Fruit fly (Drosophila melanogaster) whole organism, larva: ENCODE measurements around the gene CG13390.

Experiments used
- noc ChIP-seq: fragments of 200-800 bp; sonication (Bioruptor generic); optimal IDR thresholded peaks from 3 replicates; lab custom pipeline; 2019; ENCODE audit warnings: missing biosample characterization, mild to moderate bottlenecking, missing genetic modification characterization, moderate library complexity

Gene CG13390

DNA sequence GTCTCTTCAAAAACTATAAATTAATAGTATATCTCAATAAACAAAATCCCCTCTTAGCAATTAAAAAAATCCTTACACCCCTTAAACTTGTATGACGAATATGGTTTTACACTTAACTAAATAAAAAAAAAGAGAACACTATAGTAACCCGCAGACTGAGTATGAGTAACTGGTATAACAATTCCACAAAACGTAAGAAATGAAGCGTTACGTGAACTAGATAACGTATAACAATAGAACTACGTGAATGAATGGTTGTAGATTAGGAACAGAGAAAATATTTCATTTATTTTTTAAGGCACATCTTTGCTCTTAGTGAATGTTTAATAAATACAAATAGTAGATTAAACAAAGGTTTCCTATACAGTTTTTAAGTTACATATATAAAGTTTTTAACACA, 21.2 kb downstream of the CG13390 start:
- TF ChIP-seq noc (tag; lab: Kevin White, UChicago), result no peak

DNA sequence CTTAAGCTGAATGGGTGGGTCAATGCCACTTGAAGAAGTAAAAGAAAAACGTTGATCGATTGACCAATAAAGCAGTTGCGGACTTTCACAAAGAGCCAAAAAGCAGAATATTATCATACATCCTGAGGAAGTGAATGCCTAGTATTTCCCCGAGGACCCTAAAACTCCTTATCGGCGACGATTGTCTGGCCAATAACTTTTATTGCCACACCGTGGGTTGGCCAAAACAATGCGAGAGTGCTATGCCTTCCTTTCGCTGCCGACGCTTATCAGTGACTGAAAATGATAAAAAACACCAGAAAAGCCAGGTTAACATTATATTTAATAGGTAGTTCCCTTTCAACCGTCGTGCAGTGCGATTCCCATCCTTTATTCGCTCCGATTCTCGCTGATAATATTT, 24.7 kb downstream of the CG13390 start, which contains the start of gene Mur29B:
Gene Mur29B, plus strand, starts transcription at position 324 of the 400 bp plus-strand sequence.
- no peak for TF ChIP-seq noc (tag; lab: Kevin White, UChicago)

DNA sequence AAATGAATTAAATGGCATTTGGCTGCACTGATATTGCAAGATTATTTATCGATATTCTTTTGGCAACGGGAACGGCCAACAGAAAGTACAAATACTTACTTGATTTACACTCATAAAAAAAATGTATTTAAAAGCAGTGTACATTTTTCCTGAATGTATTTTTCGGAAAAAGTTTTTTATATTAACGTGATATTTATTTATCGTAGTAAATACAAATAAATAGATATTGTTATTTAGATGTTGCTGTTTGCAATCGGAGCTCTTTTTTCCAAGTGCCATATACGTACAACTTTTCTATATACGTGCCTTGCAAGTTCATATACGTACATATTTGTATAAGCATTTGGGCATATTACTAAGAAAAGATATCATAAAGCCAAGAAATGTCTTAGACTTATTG, 25.3 kb downstream of the CG13390 start:
- TF ChIP-seq noc (tag; lab: Kevin White, UChicago), result no peak

DNA sequence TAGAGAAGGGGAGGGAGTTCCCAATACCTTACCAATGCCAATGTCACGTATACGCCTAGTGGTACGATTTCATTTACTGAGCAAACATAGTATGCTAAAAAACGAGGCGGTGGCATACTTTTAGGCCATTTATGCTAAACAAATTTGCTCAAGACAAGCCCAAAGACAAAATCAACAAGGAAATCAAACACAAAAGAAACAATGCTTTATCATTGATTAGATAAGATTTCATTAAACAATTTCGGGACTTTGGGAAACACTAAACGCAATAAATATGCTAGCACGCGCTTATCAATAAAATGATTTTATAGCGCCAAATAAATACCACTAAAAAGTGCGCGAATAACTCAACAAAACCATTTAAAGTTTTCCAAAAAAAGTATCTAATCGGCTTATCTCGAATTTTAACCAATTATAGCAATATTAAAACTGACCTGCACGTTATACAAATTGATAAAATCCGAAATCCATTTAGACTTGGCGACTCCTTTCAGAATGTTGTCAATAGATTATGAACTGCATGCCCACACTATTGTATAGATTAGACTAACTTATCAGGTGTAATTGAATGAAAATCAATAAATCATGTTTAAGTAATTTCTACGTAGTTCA, 25.9 kb downstream of the CG13390 start:
- TF ChIP-seq noc (tag; lab: Kevin White, UChicago), result peak; percentile 89

DNA sequence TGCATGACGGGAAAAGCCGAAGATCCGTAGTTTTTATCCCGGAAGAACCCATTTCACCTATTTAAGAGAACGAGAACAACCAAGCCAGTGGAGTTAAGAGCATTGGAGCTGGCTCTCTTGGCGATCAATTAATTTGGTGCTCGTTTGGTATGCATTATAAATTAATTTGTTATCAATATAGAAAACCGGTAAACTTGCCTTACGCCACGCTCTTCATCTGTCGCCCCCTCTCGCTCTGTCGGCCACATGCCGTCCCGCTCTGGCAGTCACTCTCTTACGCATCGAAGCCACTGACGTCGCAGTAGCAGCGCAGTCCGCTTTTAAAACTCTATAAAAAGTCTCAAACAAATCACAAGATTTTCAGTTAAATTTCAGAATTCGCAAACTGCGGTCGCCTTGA, 30.3 kb downstream of the CG13390 start, which contains the start of gene CG7778:
Gene CG7778, plus strand, starts transcription at position 361 of the 400 bp plus-strand sequence.
- no peak for TF ChIP-seq noc (tag; lab: Kevin White, UChicago)

DNA sequence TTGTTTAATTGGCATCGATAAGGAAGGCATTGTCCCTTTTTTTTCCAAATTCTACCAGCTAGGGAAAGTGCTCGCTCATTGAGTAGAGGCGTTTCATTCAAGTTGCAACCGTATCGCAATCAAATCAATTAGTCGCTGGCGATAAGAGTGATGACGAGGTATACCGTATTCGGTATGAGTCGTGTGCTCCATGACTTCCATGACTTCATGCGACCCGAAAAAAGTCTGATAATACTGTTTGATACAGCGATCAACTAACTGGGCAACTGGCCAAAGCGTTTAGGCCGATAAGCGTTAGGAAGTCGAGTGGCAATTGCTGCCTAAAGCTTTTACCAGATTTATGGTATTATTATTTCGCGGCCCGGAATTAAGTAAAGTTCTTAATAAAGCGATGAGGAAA, 32.1 kb downstream of the CG13390 start:
- TF ChIP-seq noc (tag; lab: Kevin White, UChicago), result peak; percentile 51

DNA sequence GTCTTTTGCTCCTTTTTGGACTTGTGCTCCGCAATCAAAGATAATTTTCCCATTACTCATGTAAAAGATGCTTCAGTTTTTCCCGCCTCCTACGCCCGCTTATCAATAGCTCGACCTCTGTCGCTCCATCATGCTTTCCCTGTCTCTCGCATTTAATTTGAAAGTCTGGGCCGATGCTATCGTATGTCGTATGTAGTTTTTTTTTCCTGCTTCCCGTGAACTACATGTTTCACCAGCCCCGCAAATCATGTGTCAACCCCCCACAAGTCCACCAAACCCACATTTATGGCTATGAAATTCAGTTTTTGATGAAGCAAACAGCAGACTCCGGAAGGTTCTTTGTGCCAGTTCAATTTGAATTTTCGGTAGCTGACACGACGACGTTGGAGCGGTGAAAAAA, 34.2 kb downstream of the CG13390 start, which contains the start of gene CG14273:
Gene CG14273, plus strand, starts transcription at position 301 of the 400 bp plus-strand sequence.
- no peak for TF ChIP-seq noc (tag; lab: Kevin White, UChicago)

DNA sequence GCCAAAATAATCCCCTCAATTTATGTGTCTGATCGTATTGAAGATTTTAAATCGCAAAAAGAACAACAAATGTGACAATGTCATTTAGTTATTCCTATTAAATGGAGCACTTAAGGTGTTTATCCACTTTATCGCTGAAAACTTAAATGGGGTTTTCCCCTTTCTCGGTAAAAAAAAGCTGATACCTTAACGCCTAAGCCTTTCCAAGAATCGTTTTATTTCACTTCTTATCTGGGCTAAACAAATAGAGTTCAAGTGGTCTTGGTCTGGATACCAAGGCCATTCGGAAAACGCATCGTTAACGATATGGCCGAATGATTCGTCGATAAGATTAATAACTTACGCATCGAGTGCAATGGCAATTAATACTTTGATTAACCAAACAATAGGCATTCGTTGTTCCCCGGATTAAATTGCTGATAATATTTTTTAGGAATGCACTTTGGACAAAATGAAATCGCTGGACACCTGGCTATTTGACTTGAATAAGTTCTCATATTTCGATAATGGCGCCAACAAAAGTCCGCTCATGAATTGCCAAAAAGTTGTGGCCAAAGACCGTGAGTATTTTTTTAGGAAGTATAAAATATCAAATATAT, 36.7 kb downstream of the CG13390 start:
- no peak for TF ChIP-seq noc (tag; lab: Kevin White, UChicago)

DNA sequence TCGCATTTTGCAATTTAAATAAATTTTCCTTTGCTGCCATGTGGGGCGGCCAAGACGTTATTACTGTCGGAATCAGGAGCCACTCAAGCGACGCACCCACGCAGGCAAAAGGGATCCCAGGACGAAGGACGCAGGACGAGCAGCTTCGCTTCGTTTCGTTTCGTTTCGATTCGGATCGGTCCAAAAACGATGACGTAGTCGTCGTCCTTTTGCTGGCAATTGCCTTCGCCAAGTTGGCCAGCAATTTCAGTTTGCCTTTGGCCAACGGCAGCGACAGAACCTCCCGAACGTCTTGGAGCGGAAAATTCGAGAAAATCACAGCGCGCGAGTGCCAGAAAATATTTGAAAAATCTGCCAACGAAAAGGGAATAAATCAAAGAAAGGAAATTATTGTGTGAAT, 38.6 kb downstream of the CG13390 start, which contains the start of gene witty:
Gene witty, plus strand, starts transcription at position 249 of the 400 bp plus-strand sequence.
- TF ChIP-seq noc (tag; lab: Kevin White, UChicago), result no peak

DNA sequence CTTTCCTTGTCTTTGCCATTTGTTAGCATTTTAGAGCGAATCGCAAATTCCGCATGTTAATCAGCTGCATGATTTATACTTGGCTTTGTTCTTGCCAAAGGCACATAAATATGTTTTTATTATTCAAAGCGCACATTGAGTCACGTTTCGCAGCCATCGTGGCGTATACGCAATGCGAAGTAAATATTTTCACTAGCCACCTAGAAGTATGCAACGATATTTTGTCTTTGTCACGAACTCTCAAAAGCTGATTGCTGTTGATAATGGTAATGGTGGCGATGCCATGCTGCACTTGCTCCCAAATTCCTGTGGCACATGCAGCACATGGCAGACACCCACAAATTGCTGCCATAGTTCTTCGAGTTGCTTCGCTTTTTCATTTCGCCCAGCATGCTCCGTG, 41.9 kb downstream of the CG13390 start:
- no peak for TF ChIP-seq noc (tag; lab: Kevin White, UChicago)

DNA sequence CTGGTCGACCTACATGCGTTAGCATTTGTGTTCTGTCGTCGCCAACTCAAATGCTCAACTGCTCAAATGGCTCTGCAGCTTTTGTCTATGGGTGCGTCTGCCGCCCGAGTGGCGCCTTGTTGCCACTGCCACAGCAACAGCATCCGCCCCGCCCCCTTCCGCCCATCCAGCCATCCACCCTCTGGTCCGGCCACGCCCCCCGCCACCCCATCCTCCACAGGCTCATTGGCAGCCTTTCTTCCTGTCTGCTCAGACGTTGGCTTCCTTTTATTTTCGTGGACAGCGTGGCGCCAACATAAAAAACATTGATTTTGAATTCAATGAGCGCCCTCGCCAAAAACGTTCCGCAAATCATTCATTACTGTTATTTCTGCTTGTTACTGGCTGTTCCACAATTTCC, 43.0 kb downstream of the CG13390 start:
- no peak for TF ChIP-seq noc (tag; lab: Kevin White, UChicago)

DNA sequence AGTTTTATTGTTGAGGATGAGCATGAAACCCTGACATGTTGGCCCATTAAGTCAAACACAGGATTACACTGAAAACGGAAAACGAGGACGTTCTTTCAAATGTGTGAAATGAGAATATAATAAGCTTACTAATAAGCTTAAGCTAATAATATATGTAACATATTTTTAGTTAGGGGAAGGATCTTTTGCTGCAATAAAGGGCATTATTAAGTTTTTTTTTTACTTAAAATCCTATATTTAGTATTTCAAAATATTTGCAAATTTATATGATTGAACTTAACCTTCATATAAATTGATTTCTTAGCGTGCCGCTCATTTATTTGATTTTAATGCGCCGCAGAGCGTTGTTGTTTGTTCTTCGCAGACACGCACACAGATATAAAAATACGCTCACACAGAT, 43.4 kb downstream of the CG13390 start:
- no peak for TF ChIP-seq noc (tag; lab: Kevin White, UChicago)

DNA sequence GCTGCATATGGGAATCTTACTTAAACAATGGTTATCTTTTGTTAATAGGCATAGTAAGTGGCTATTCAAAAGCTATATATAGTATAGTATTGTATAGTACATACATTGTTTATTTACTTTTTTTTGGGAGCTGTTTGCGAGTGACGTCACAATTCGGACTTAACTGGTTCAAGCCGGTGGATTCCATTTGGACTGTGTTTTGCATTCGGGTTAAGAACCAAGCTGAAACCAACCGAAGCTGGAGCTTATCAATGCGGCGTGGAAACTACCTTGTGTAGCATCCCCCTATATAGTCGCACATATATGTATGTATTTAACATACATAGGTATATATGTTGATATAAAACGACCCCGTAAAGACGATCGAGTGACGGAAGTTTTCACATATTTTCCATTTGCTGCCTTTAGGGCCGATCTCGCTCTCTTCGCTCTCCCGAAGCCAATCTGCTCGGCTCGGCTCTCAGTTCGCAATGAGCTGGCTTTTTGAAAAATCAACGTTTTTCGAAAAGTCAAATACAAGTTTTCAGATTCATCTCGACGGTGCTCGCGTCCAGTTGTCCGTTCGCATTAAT, 48.0 kb downstream of the CG13390 start:
- TF ChIP-seq noc (tag; lab: Kevin White, UChicago), result no peak

DNA sequence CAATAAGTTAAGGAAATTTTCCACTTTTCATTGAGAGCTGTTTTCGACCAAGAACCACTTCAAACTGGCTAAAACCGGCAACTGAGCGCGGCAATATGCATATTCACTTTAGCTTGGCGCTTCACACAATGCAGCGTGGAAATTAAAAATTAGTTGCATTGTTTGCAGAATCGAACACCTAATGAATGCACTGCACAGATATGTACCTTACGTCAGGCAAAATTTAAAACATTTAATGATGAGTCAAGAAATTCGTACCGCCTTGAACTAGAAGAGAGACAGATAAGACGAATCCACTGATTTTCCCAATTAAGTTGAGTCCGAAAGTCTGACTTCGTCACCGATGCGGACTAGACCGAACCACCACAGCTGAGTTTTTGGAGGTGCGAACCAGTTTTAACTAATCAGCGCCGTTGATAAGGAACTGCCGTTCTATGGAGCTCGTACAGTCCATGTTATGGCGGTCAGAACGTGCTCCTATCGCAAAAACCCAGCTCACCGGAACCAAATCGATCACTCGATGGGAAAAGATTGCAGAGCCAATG, 48.7 kb downstream of the CG13390 start:
- TF ChIP-seq noc (tag; lab: Kevin White, UChicago), result peak; percentile 0

DNA sequence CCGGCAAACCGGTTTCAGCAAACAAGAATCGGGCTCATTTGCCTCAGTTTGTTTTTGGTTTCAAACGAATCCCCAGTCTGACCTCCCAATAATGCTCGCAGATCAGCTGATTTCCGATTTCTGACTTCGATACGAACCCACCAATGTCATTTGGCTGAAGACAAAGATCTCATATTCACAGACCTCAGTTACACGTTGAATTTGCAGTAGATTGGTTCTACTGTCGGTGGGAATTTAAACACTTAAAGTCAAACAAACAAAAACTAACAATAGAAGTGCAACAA, 49.4 kb downstream of the CG13390 start, which contains the start of gene CG14275:
Gene CG14275, plus strand, starts transcription at position 185 of the 284 bp plus-strand sequence.
- TF ChIP-seq noc (tag; lab: Kevin White, UChicago), result no peak
